Fruit fly (Drosophila melanogaster) whole organism, embryonic: ENCODE results near the gene CG33702.

ENCODE experiments used
- Atf3 ChIP-seq: fragments of 200-800 bp; sonication (Bioruptor generic); optimal IDR thresholded peaks from 3 replicates; lab custom pipeline; 2016; ENCODE audit warnings: missing biosample characterization, missing genetic modification characterization
- Bdp1 ChIP-seq: fragments of 200-800 bp; sonication (Bioruptor generic); optimal IDR thresholded peaks from 3 replicates; lab custom pipeline; 2016; ENCODE audit warnings: missing biosample characterization, missing genetic modification characterization
- CG10366 ChIP-seq: fragments of 200-800 bp; sonication (Bioruptor generic); IDR thresholded peaks from 2 replicates; pipeline ENCODE4 v1.3.6; 2022; ENCODE audit warnings: missing biosample characterization, missing genetic modification characterization
- CG11093 ChIP-seq: fragments of 200-800 bp; sonication (Bioruptor generic); IDR thresholded peaks from 3 replicates; pipeline ENCODE4 v1.3.6; 2022; ENCODE audit warnings: missing biosample characterization, missing genetic modification characterization
- CG11695 ChIP-seq: fragments of 200-800 bp; sonication (Bioruptor generic); IDR thresholded peaks from 3 replicates; pipeline ENCODE4 v1.3.6; 2022; ENCODE audit warnings: missing biosample characterization, missing genetic modification characterization
- CG11696 ChIP-seq: fragments of 200-800 bp; sonication (Bioruptor generic); IDR thresholded peaks from 2 replicates; pipeline ENCODE4 v1.3.6; 2022; ENCODE audit warnings: missing biosample characterization, missing genetic modification characterization
- CG14710 ChIP-seq: fragments of 200-800 bp; sonication (Bioruptor generic); optimal IDR thresholded peaks from 3 replicates; lab custom pipeline; 2019; ENCODE audit warnings: missing biosample characterization, mild to moderate bottlenecking, missing genetic modification characterization, moderate library complexity
- CG15601 ChIP-seq: fragments of 200-800 bp; sonication (Bioruptor generic); optimal IDR thresholded peaks from 3 replicates; lab custom pipeline; 2019; ENCODE audit warnings: missing biosample characterization, mild to moderate bottlenecking, missing genetic modification characterization, moderate library complexity
- CG17361 ChIP-seq: fragments of 200-800 bp; sonication (Bioruptor generic); IDR thresholded peaks from 3 replicates; pipeline ENCODE4 v1.3.6; 2022; ENCODE audit warnings: missing biosample characterization, missing genetic modification characterization
- CG18262 ChIP-seq: fragments of 200-800 bp; optimal IDR thresholded peaks from 3 replicates; lab custom pipeline; 2019; ENCODE audit warnings: missing biosample characterization, mild to moderate bottlenecking, missing genetic modification characterization, moderate library complexity
- CG2116 ChIP-seq: fragments of 200-800 bp; sonication (Bioruptor generic); optimal IDR thresholded peaks from 3 replicates; lab custom pipeline; 2018; ENCODE audit warnings: missing biosample characterization, mild to moderate bottlenecking, missing genetic modification characterization
- CG2678 ChIP-seq: fragments of 200-800 bp; sonication (Bioruptor generic); optimal IDR thresholded peaks from 3 replicates; lab custom pipeline; 2019; ENCODE audit warnings: missing biosample characterization, mild to moderate bottlenecking, missing genetic modification characterization, moderate library complexity
- CG2889 ChIP-seq: fragments of 200-800 bp; sonication (Bioruptor generic); IDR thresholded peaks from 3 replicates; pipeline ENCODE4 v1.3.6; 2022; ENCODE audit warnings: missing biosample characterization, missing genetic modification characterization
- CG3065 ChIP-seq: fragments of 200-800 bp; sonication (Bioruptor generic); optimal IDR thresholded peaks from 2 replicates; lab custom pipeline; 2016; ENCODE audit warnings: missing biosample characterization, missing genetic modification characterization
- CG4424 ChIP-seq: fragments of 200-800 bp; sonication (Bioruptor generic); optimal IDR thresholded peaks from 3 replicates; lab custom pipeline; 2016; ENCODE audit warnings: missing biosample characterization, missing genetic modification characterization
- CG5245 ChIP-seq: fragments of 200-800 bp; sonication (Bioruptor generic); optimal IDR thresholded peaks from 3 replicates; lab custom pipeline; 2016; ENCODE audit warnings: missing biosample characterization, missing genetic modification characterization
- CG6813 ChIP-seq: fragments of 200-800 bp; sonication (Bioruptor generic); optimal IDR thresholded peaks from 2 replicates; lab custom pipeline; 2017; ENCODE audit warnings: missing biosample characterization, missing genetic modification characterization, mild to moderate bottlenecking, moderate library complexity, missing genetic modification reagents
- CG7928 ChIP-seq: fragments of 200-800 bp; sonication (Bioruptor generic); optimal IDR thresholded peaks from 2 replicates; lab custom pipeline; 2017; ENCODE audit warnings: missing biosample characterization, mild to moderate bottlenecking, missing genetic modification characterization
- CG9932 ChIP-seq: fragments of 200-800 bp; sonication (Bioruptor generic); IDR thresholded peaks from 2 replicates; pipeline ENCODE4 v1.3.6; 2022; ENCODE audit warnings: missing biosample characterization, missing genetic modification characterization
- D19B ChIP-seq: fragments of 200-800 bp; sonication (Bioruptor generic); optimal IDR thresholded peaks from 2 replicates; lab custom pipeline; 2017; ENCODE audit warnings: missing biosample characterization, mild to moderate bottlenecking, missing genetic modification characterization
- Dad ChIP-seq: fragments of 200-800 bp; sonication (Bioruptor generic); optimal IDR thresholded peaks from 3 replicates; lab custom pipeline; 2016; ENCODE audit warnings: missing biosample characterization, missing genetic modification characterization
- Deaf1 ChIP-seq: fragments of 200-800 bp; optimal IDR thresholded peaks from 3 replicates; lab custom pipeline; 2019; ENCODE audit warnings: missing biosample characterization, mild to moderate bottlenecking, missing genetic modification characterization, moderate library complexity
- Doc2 ChIP-seq: fragments of 200-800 bp; sonication (Bioruptor generic); IDR thresholded peaks from 2 replicates; pipeline ENCODE4 v1.3.6; 2022; ENCODE audit warnings: missing biosample characterization, missing genetic modification characterization
- E2f1 ChIP-seq: fragments of 200-800 bp; sonication (Bioruptor generic); IDR thresholded peaks from 2 replicates; pipeline ENCODE4 v1.3.6; 2022; ENCODE audit warnings: missing biosample characterization, missing genetic modification characterization
- Fer1 ChIP-seq: fragments of 200-800 bp; sonication (Bioruptor generic); optimal IDR thresholded peaks from 2 replicates; lab custom pipeline; 2017; ENCODE audit warnings: missing biosample characterization, mild to moderate bottlenecking, missing genetic modification characterization
- Fer2 ChIP-seq: fragments of 200-800 bp; sonication (Bioruptor generic); optimal IDR thresholded peaks from 2 replicates; lab custom pipeline; 2018; ENCODE audit warnings: missing biosample characterization, mild to moderate bottlenecking, missing genetic modification characterization, moderate library complexity
- HLH3B ChIP-seq: fragments of 200-800 bp; sonication (Bioruptor generic); IDR thresholded peaks from 2 replicates; pipeline ENCODE4 v1.3.6; 2022; ENCODE audit warnings: missing biosample characterization, missing genetic modification characterization
- Hmr ChIP-seq: fragments of 200-800 bp; sonication (Bioruptor generic); optimal IDR thresholded peaks from 3 replicates; lab custom pipeline; 2017; ENCODE audit warnings: mild to moderate bottlenecking, missing biosample characterization, missing genetic modification reagents, missing genetic modification characterization
- Hmx ChIP-seq: fragments of 200-800 bp; sonication (Bioruptor generic); optimal IDR thresholded peaks from 2 replicates; lab custom pipeline; 2016; ENCODE audit warnings: missing biosample characterization, missing genetic modification characterization
- Hr78 ChIP-seq, 2 experiments: fragments of 200-800 bp in 1 of 2; fragments of >200 bp in 1 of 2; sonication (Bioruptor generic) in 1 of 2; optimal IDR thresholded peaks; 2 replicates each; lab custom pipeline; 2017 to 2019; ENCODE audit warnings: missing biosample characterization in 2 of 2, missing genetic modification characterization in 2 of 2, mild to moderate bottlenecking in 1 of 2, moderate library complexity in 1 of 2
- NC2β ChIP-seq: fragments of 200-800 bp; sonication (Bioruptor generic); optimal IDR thresholded peaks from 2 replicates; lab custom pipeline; 2016; ENCODE audit warnings: missing biosample characterization, missing genetic modification characterization
- Nf-YB ChIP-seq: fragments of 200-800 bp; sonication (Bioruptor generic); optimal IDR thresholded peaks from 3 replicates; lab custom pipeline; 2019; ENCODE audit warnings: missing biosample characterization, mild to moderate bottlenecking, missing genetic modification characterization, moderate library complexity
- NfI ChIP-seq: fragments of 200-800 bp; sonication (Bioruptor generic); optimal IDR thresholded peaks from 3 replicates; lab custom pipeline; 2018; ENCODE audit warnings: missing biosample characterization, mild to moderate bottlenecking, missing genetic modification characterization, moderate library complexity
- Optix ChIP-seq: fragments of 200-800 bp; sonication (Bioruptor generic); IDR thresholded peaks from 3 replicates; pipeline ENCODE4 v1.3.6; 2022; ENCODE audit warnings: missing biosample characterization, missing genetic modification characterization
- Ssrp ChIP-seq: fragments of 200-800 bp; sonication (Bioruptor generic); optimal IDR thresholded peaks from 2 replicates; lab custom pipeline; 2018; ENCODE audit warnings: missing biosample characterization, mild to moderate bottlenecking, missing genetic modification characterization, moderate library complexity
- Xrp1 ChIP-seq: fragments of 200-800 bp; sonication (Bioruptor generic); IDR thresholded peaks from 2 replicates; pipeline ENCODE4 v1.3.6; 2022; ENCODE audit warnings: missing biosample characterization, missing genetic modification characterization
- ara ChIP-seq: fragments of 200-800 bp; sonication (Bioruptor generic); IDR thresholded peaks from 2 replicates; pipeline ENCODE4 v1.3.6; 2022; ENCODE audit warnings: missing biosample characterization, missing genetic modification characterization
- bsh ChIP-seq, 2 experiments: fragments of 200-800 bp; sonication (Bioruptor generic); optimal IDR thresholded peaks; 2 replicates each; lab custom pipeline; 2017 to 2018; ENCODE audit warnings: mild to moderate bottlenecking in 2 of 2, missing biosample characterization in 2 of 2, missing genetic modification characterization in 2 of 2, moderate library complexity in 1 of 2
- croc ChIP-seq: fragments of 200-800 bp; sonication (Bioruptor generic); conservative IDR thresholded peaks from 3 replicates; pipeline ENCODE4 v1.3.6; 2022; ENCODE audit warnings: missing biosample characterization, missing genetic modification characterization
- crp ChIP-seq, 2 experiments: fragments of 200-800 bp; sonication (Bioruptor generic); optimal IDR thresholded peaks; 2 replicates in 1 of 2; 3 replicates in 1 of 2; lab custom pipeline; 2017; ENCODE audit warnings: missing biosample characterization in 2 of 2, missing genetic modification characterization in 2 of 2, mild to moderate bottlenecking in 1 of 2, moderate library complexity in 1 of 2
- dmrt11E ChIP-seq: fragments of 200-800 bp; sonication (Bioruptor generic); optimal IDR thresholded peaks from 3 replicates; lab custom pipeline; 2018; ENCODE audit warnings: missing biosample characterization, mild to moderate bottlenecking, missing genetic modification characterization, moderate library complexity
- eyg ChIP-seq: fragments of 200-800 bp; sonication (Bioruptor generic); optimal IDR thresholded peaks from 3 replicates; lab custom pipeline; 2016; ENCODE audit warnings: missing biosample characterization, missing genetic modification characterization
- ftz-f1 ChIP-seq: fragments of 200-800 bp; sonication (Bioruptor generic); optimal IDR thresholded peaks from 2 replicates; lab custom pipeline; 2016; ENCODE audit warnings: missing biosample characterization, missing genetic modification characterization
- ind ChIP-seq: fragments of 200-800 bp; sonication (Bioruptor generic); optimal IDR thresholded peaks from 3 replicates; lab custom pipeline; 2016; ENCODE audit warnings: missing biosample characterization, missing genetic modification characterization
- lab ChIP-seq: fragments of 200-800 bp; sonication (Bioruptor generic); optimal IDR thresholded peaks from 3 replicates; lab custom pipeline; 2017; ENCODE audit warnings: missing biosample characterization, missing genetic modification characterization, mild to moderate bottlenecking, moderate library complexity, missing genetic modification reagents
- onecut ChIP-seq: fragments of 200-800 bp; sonication (Bioruptor generic); IDR thresholded peaks from 2 replicates; pipeline ENCODE4 v1.3.6; 2022; ENCODE audit warnings: missing biosample characterization, missing genetic modification characterization
- phol ChIP-seq: fragments of 200-800 bp; sonication (Bioruptor generic); optimal IDR thresholded peaks from 3 replicates; lab custom pipeline; 2018; ENCODE audit warnings: missing biosample characterization, mild to moderate bottlenecking, missing genetic modification characterization, moderate library complexity
- sim ChIP-seq: fragments of 200-800 bp; sonication (Bioruptor generic); IDR thresholded peaks from 2 replicates; pipeline ENCODE4 v1.3.6; 2022; ENCODE audit warnings: missing biosample characterization, missing genetic modification characterization
- sqz ChIP-seq: fragments of 200-800 bp; sonication (Bioruptor generic); optimal IDR thresholded peaks from 3 replicates; lab custom pipeline; 2018; ENCODE audit warnings: missing biosample characterization, mild to moderate bottlenecking, missing genetic modification characterization
- tio ChIP-seq: fragments of 200-800 bp; sonication (Bioruptor generic); optimal IDR thresholded peaks from 2 replicates; lab custom pipeline; 2017; ENCODE audit warnings: missing biosample characterization, missing genetic modification characterization, inconsistent platforms

Gene CG33702

DNA sequence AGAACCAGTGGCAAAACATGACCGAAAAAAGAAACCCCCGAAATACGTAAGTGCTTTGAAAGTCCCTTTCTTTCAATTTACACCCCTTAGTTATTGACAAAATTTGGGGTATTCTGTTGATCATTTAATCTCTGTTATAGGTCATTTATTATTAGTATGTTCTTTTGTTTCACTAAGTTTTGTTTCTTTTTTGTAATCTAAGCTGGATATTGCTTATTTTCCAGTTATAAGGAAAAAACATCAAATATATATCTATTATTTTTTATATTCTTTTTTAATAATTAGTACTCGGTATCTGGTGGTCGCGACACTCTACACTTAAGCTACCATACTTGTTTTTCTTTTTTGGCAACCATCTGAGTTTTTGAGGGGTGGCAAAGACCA lies 4.6 kb downstream of the CG33702 start (continued):
- TF ChIP-seq dmrt11E (tag; lab: Kevin White, UChicago) = peak; percentile 62
- peak; percentile 30 for TF ChIP-seq CG6813 (GFP tag; lab: Kevin White, UChicago)
- TF ChIP-seq CG9932 (GFP tag; lab: Robert Waterston, UW) = 0 out of 2 replicates have a peak, but pooled peaks have one; percentile 10
- 0 out of 3 replicates have a peak, but pooled peaks have one; percentile 13 for TF ChIP-seq CG11695 (GFP tag; lab: Robert Waterston, UW)
- TF ChIP-seq tio (GFP tag; lab: Kevin White, UChicago) = no peak
- peak; percentile 65 for TF ChIP-seq lab (GFP tag; lab: Kevin White, UChicago)
- TF ChIP-seq Fer2 = no peak
- TF ChIP-seq CG10366 (GFP tag; lab: Robert Waterston, UW) = peak; percentile 31; the same call in 1 of the 2 replicates
- TF ChIP-seq CG3065 = no peak
- TF ChIP-seq NfI (GFP tag; lab: Kevin White, UChicago) = peak; percentile 37
- no peak for TF ChIP-seq Bdp1 (GFP tag; lab: Kevin White, UChicago)
- peak; percentile 74 for TF ChIP-seq CG17361 (GFP tag; lab: Robert Waterston, UW)
- peak; percentile 59 for TF ChIP-seq sqz (GFP tag; lab: Kevin White, UChicago)
- peak; percentile 67 for TF ChIP-seq Hmr (GFP tag; lab: Kevin White, UChicago)
- no peak for TF ChIP-seq ara (GFP tag; lab: Robert Waterston, UW)
- no peak for TF ChIP-seq eyg (GFP tag; lab: Kevin White, UChicago)
- TF ChIP-seq phol (tag; lab: Kevin White, UChicago) = peak; percentile 80
- peak; percentile 37 for TF ChIP-seq Nf-YB (GFP tag; lab: Kevin White, UChicago)
- peak in 1 of 2 experiments; percentile 6 for TF ChIP-seq crp (GFP tag; optimal IDR thresholded peaks at IDR 0.05; lab: Kevin White, UChicago)
- no peak for TF ChIP-seq sim (GFP tag; lab: Robert Waterston, UW)
- TF ChIP-seq ind (GFP tag; lab: Kevin White, UChicago) = peak; percentile 59
- TF ChIP-seq CG11696 (GFP tag; lab: Robert Waterston, UW) = no peak
- no peak for TF ChIP-seq Hmx (GFP tag; lab: Kevin White, UChicago)
- TF ChIP-seq onecut (GFP tag; lab: Robert Waterston, UW) = no peak
- peak; percentile 65 for TF ChIP-seq HLH3B (GFP tag; lab: Robert Waterston, UW)
- peak; percentile 61 for TF ChIP-seq CG14710 (tag; lab: Kevin White, UChicago)
- TF ChIP-seq bsh (GFP tag; optimal IDR thresholded peaks at IDR 0.05; lab: Kevin White, UChicago) = peak in 1 of 2 experiments; percentile 75
- no peak for TF ChIP-seq CG2889 (GFP tag; lab: Robert Waterston, UW)
- no peak for TF ChIP-seq Dad (GFP tag; lab: Kevin White, UChicago)
- TF ChIP-seq CG4424 (GFP tag; lab: Kevin White, UChicago) = peak; percentile 29
- TF ChIP-seq ftz-f1 (GFP tag; lab: Kevin White, UChicago) = no peak
- no peak for TF ChIP-seq Atf3
- TF ChIP-seq Optix (GFP tag; lab: Robert Waterston, UW) = no peak
- peak; percentile 83 for TF ChIP-seq CG18262
- peak in 1 of 2 experiments; percentile 20 for TF ChIP-seq Hr78 (GFP tag; optimal IDR thresholded peaks at IDR 0.05; lab: Kevin White, UChicago)
- TF ChIP-seq CG2678 (tag; lab: Kevin White, UChicago) = peak; percentile 75
- TF ChIP-seq CG7928 (GFP tag; lab: Kevin White, UChicago) = no peak
- TF ChIP-seq Doc2 (GFP tag; lab: Robert Waterston, UW) = no peak
- TF ChIP-seq Ssrp (tag; lab: Kevin White, UChicago) = peak; percentile 53
- TF ChIP-seq E2f1 (GFP tag; lab: Robert Waterston, UW) = 0 out of 2 replicates have a peak, but pooled peaks have one; percentile 22
- TF ChIP-seq NC2β (GFP tag; lab: Kevin White, UChicago) = no peak
- peak; percentile 97 for TF ChIP-seq D19B (GFP tag; lab: Kevin White, UChicago)
- peak; percentile 34 for TF ChIP-seq Fer1 (GFP tag; lab: Kevin White, UChicago)
- TF ChIP-seq croc (GFP tag; lab: Robert Waterston, UW) = peak; percentile 32; the same call in 1 of the 3 replicates
- TF ChIP-seq CG2116 (GFP tag; lab: Kevin White, UChicago) = no peak
- TF ChIP-seq Xrp1 (GFP tag; lab: Robert Waterston, UW) = peak; percentile 81
- TF ChIP-seq Deaf1 (tag; lab: Kevin White, UChicago) = peak; percentile 14
- TF ChIP-seq CG15601 = peak; percentile 73
- TF ChIP-seq CG11093 = no peak
- peak; percentile 27 for TF ChIP-seq CG5245 (GFP tag; lab: Kevin White, UChicago)
